Worm (Caenorhabditis elegans) whole organism, L3 larva: ENCODE data around the gene fbxa-208.
A peak's percentile ranks its signal among the peaks of the same experiment; 100 is the strongest.

ENCODE experiments used
- aly-2 ChIP-seq: fragments of 150-350 bp; optimal IDR thresholded peaks from 2 replicates; lab custom pipeline; 2014; ENCODE audit warnings: missing biosample characterization, missing genetic modification characterization
- ama-1 ChIP-seq: fragments of 150-350 bp; optimal IDR thresholded peaks from 2 replicates; lab custom pipeline; 2018
- ceh-28 ChIP-seq: fragments of 150-350 bp; optimal IDR thresholded peaks from 2 replicates; lab custom pipeline; 2014; ENCODE audit warnings: missing biosample characterization, missing genetic modification reagents, missing genetic modification characterization
- daf-12 ChIP-seq: fragments of 150-350 bp; optimal IDR thresholded peaks from 2 replicates; lab custom pipeline; 2014; ENCODE audit warnings: missing biosample characterization, missing genetic modification reagents, missing genetic modification characterization
- egl-27 ChIP-seq: sonication (generic microtip); optimal IDR thresholded peaks from 4 replicates; lab custom pipeline; 2017; ENCODE audit warnings: missing biosample characterization, missing genetic modification reagents, missing genetic modification characterization
- egl-5 ChIP-seq: fragments of 150-350 bp; optimal IDR thresholded peaks from 2 replicates; lab custom pipeline; 2017; ENCODE audit warnings: missing biosample characterization, missing genetic modification reagents, missing genetic modification characterization, inconsistent platforms
- elt-1 ChIP-seq: fragments of 150-350 bp; optimal IDR thresholded peaks from 2 replicates; lab custom pipeline; 2014; ENCODE audit warnings: missing biosample characterization, missing genetic modification characterization
- elt-2 ChIP-seq: sonication (generic microtip); optimal IDR thresholded peaks from 2 replicates; lab custom pipeline; 2016; ENCODE audit warnings: missing genetic modification reagents, mild to moderate bottlenecking, missing genetic modification characterization, missing compliant biosample characterization
- elt-3 ChIP-seq, 3 experiments: fragments of 150-350 bp in 1 of 3; sonication (generic microtip) in 2 of 3; optimal IDR thresholded peaks; 2 replicates in 2 of 3; 4 replicates in 1 of 3; lab custom pipeline; 2014 to 2017; ENCODE audit warnings: missing biosample characterization in 3 of 3, missing genetic modification characterization in 3 of 3
- eor-1 ChIP-seq, 2 experiments: fragments of 150-350 bp; optimal IDR thresholded peaks; 2 replicates each; lab custom pipeline; 2014 to 2018; ENCODE audit warnings: missing biosample characterization in 2 of 2, missing genetic modification characterization in 2 of 2
- fkh-2 ChIP-seq: fragments of 150-350 bp; optimal IDR thresholded peaks from 2 replicates; lab custom pipeline; 2014; ENCODE audit warnings: missing biosample characterization, missing genetic modification reagents, missing genetic modification characterization
- fos-1 ChIP-seq: fragments of 150-350 bp; optimal IDR thresholded peaks from 2 replicates; lab custom pipeline; 2014; ENCODE audit warnings: missing biosample characterization, missing genetic modification characterization
- hmg-11 ChIP-seq: sonication (generic microtip); optimal IDR thresholded peaks from 2 replicates; lab custom pipeline; 2016; ENCODE audit warnings: missing genetic modification characterization, missing compliant biosample characterization
- jun-1 ChIP-seq: fragments of 150-350 bp; optimal IDR thresholded peaks from 2 replicates; lab custom pipeline; 2014; ENCODE audit warnings: missing biosample characterization, missing genetic modification reagents, missing genetic modification characterization
- lin-15B ChIP-seq: fragments of 150-350 bp; optimal IDR thresholded peaks from 2 replicates; lab custom pipeline; 2014; ENCODE audit warnings: missing biosample characterization, missing genetic modification characterization
- lin-39 ChIP-seq: fragments of 150-350 bp; optimal IDR thresholded peaks from 2 replicates; lab custom pipeline; 2018; ENCODE audit warnings: missing biosample characterization, missing genetic modification reagents, missing genetic modification characterization
- lsy-12 ChIP-seq: sonication (generic microtip); optimal IDR thresholded peaks from 2 replicates; lab custom pipeline; 2016; ENCODE audit warnings: mild to moderate bottlenecking, missing genetic modification characterization, missing compliant biosample characterization
- mdl-1 ChIP-seq: fragments of 150-350 bp; optimal IDR thresholded peaks from 2 replicates; lab custom pipeline; 2014; ENCODE audit warnings: missing biosample characterization, missing genetic modification characterization
- mml-1 ChIP-seq: fragments of 150-350 bp; sonication (generic microtip); optimal IDR thresholded peaks from 3 replicates; lab custom pipeline; 2014; ENCODE audit warnings: missing biosample characterization, missing genetic modification characterization
- nfya-1 ChIP-seq: sonication (generic microtip); optimal IDR thresholded peaks from 2 replicates; lab custom pipeline; 2017; ENCODE audit warnings: missing genetic modification characterization, mild to moderate bottlenecking, missing compliant biosample characterization, antibody characterized with exemption, moderate library complexity; ENCODE audit not compliant: insufficient read depth
- nhr-23 ChIP-seq: fragments of 150-350 bp; optimal IDR thresholded peaks from 2 replicates; lab custom pipeline; 2014; ENCODE audit warnings: missing biosample characterization, missing genetic modification reagents, missing genetic modification characterization
- nhr-25 ChIP-seq: sonication (generic microtip); optimal IDR thresholded peaks from 2 replicates; lab custom pipeline; 2017; ENCODE audit warnings: missing biosample characterization, missing genetic modification characterization
- nhr-28 ChIP-seq: fragments of 150-350 bp; optimal IDR thresholded peaks from 2 replicates; lab custom pipeline; 2014; ENCODE audit warnings: missing biosample characterization, missing genetic modification characterization
- nhr-43 ChIP-seq: sonication (generic microtip); optimal IDR thresholded peaks from 2 replicates; lab custom pipeline; 2016; ENCODE audit warnings: mild to moderate bottlenecking, missing genetic modification characterization, missing compliant biosample characterization; ENCODE audit not compliant: poor library complexity, severe bottlenecking
- nhr-76 ChIP-seq: fragments of 150-350 bp; sonication (generic microtip); optimal IDR thresholded peaks from 5 replicates; lab custom pipeline; 2014; ENCODE audit warnings: missing biosample characterization, missing genetic modification characterization
- nhr-77 ChIP-seq: fragments of 150-350 bp; optimal IDR thresholded peaks from 2 replicates; lab custom pipeline; 2014; ENCODE audit warnings: missing biosample characterization, missing genetic modification characterization
- pha-4 ChIP-seq: fragments of 150-350 bp; optimal IDR thresholded peaks from 2 replicates; lab custom pipeline; 2014; ENCODE audit warnings: missing biosample characterization, missing genetic modification reagents, missing genetic modification characterization
- pqm-1 ChIP-seq: fragments of 150-350 bp; optimal IDR thresholded peaks from 2 replicates; lab custom pipeline; 2017; ENCODE audit warnings: missing biosample characterization, missing genetic modification characterization, inconsistent platforms
- tbx-2 ChIP-seq: sonication (generic microtip); optimal IDR thresholded peaks from 2 replicates; lab custom pipeline; 2016; ENCODE audit warnings: mild to moderate bottlenecking, missing genetic modification characterization, missing compliant biosample characterization
- zag-1 ChIP-seq: fragments of 150-350 bp; optimal IDR thresholded peaks from 2 replicates; lab custom pipeline; 2014; ENCODE audit warnings: missing biosample characterization, missing genetic modification characterization
- ztf-11 ChIP-seq: fragments of 150-350 bp; optimal IDR thresholded peaks from 2 replicates; lab custom pipeline; 2014; ENCODE audit warnings: missing biosample characterization, missing genetic modification characterization

Gene fbxa-208

DNA sequence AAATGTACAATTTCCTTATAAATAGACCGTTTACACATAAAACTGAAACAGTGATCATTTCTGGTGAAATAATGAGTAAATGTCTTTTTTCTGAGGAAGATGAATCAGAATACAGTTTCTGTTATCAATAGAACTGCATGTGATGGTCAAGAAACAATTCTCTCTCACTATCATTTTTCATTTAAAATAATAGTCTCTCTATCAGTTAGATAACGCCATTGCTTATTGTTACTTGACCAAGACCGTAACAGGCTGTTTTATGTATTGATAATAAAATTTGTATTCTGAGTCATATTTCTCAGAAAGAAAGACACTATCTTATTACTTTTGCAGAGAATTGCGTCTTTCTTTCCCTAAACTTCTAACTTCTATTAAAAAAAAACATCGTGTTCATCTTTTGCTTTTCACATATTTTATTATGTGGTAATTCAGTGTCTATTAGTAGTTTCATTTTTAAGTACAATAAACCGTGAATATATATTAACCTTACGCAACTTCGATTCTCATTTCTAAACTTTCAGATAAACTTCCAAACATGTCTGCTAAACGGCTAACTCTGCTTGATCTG lies 38.6 kb downstream of the fbxa-208 start, which contains the start of gene fbxa-35:
Gene fbxa-35 (plus strand): TSS at position 518 of the 568 bp plus-strand sequence.
- peak; percentile 63 for TF ChIP-seq elt-2 (tag; lab: Kevin White, UChicago)
- peak; percentile 86 for TF ChIP-seq pqm-1 (tag; lab: Kevin White, UChicago)
- TF ChIP-seq lsy-12 (tag; lab: Kevin White, UChicago): no peak

- TF ChIP-seq jun-1 (tag; lab: Kevin White, UChicago): no peak
Observed at ce11 chrIII:1297604-1298003, 41.0 kb downstream of the fbxa-208 start, which contains the start of gene fbxa-28. Gene fbxa-28, plus strand, starts transcription at chrIII:1297904.

DNA sequence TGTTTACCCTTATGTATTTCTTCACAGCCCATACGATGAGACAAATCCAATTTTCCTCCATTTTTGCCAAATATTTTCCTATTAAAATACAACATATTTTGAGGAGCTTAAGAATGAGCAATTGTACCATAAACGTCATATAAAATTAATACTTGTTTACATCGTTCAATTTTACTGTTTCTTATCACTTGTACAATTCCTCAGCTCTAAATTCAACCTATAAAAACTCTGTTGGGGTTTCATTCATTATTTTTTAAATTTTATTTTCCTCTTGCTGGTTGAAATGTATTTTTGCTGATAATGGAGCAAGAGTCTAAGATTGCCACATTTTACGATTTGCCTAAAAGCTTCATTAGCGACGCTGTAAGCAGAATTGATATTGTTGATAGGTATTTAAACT lies 46.8 kb downstream of the fbxa-208 start, which contains the start of gene fbxa-75:
Gene fbxa-75 (plus strand): TSS at position 301 of the 400 bp plus-strand sequence.
- TF ChIP-seq jun-1 (tag; lab: Kevin White, UChicago) (no peak), daf-12 (tag; lab: Kevin White, UChicago) (no peak), egl-27 (tag; lab: Kevin White, UChicago) (no peak), zag-1 (tag; lab: Kevin White, UChicago) (no peak), mml-1 (tag; lab: Kevin White, UChicago) (no peak), mdl-1 (tag; lab: Kevin White, UChicago) (no peak), nhr-25 (no peak), elt-2 (tag; lab: Kevin White, UChicago) (no peak), aly-2 (no peak), ama-1 (lab: Kevin White, UChicago) (no peak), elt-3 (tag; optimal IDR thresholded peaks at IDR 0.05; lab: Kevin White, UChicago) (no peak), lin-15B (no peak), eor-1 (tag; optimal IDR thresholded peaks at IDR 0.05; lab: Kevin White, UChicago) (no peak), nhr-28 (tag; lab: Kevin White, UChicago) (no peak), nhr-43 (tag; lab: Kevin White, UChicago) (no peak), nfya-1 (tag; lab: Kevin White, UChicago) (no peak), nhr-77 (tag; lab: Kevin White, UChicago) (no peak)

- TF ChIP-seq nfya-1 (tag; lab: Kevin White, UChicago): no peak
- TF ChIP-seq egl-27 (tag; lab: Kevin White, UChicago): no peak
- TF ChIP-seq fos-1: no peak
- no peak for TF ChIP-seq nhr-76
- no peak for TF ChIP-seq elt-1 (tag; lab: Kevin White, UChicago)
- no peak for TF ChIP-seq fkh-2 (tag; lab: Kevin White, UChicago)
- no peak for TF ChIP-seq hmg-11 (tag; lab: Kevin White, UChicago)
- no peak for TF ChIP-seq ztf-11 (tag; lab: Kevin White, UChicago)
- TF ChIP-seq tbx-2: no peak
- no peak for TF ChIP-seq zag-1 (tag; lab: Kevin White, UChicago)
- TF ChIP-seq jun-1 (tag; lab: Kevin White, UChicago): no peak
- TF ChIP-seq mdl-1 (tag; lab: Kevin White, UChicago): no peak
- no peak for TF ChIP-seq lin-39 (tag; lab: Kevin White, UChicago)
- TF ChIP-seq nhr-28 (tag; lab: Kevin White, UChicago): no peak
- no peak for TF ChIP-seq ceh-28
- no peak for TF ChIP-seq egl-5 (tag; lab: Kevin White, UChicago)
- TF ChIP-seq nhr-23: no peak
Observed at ce11 chrIII:1307333-1307732, 50.7 kb downstream of the fbxa-208 start.

DNA sequence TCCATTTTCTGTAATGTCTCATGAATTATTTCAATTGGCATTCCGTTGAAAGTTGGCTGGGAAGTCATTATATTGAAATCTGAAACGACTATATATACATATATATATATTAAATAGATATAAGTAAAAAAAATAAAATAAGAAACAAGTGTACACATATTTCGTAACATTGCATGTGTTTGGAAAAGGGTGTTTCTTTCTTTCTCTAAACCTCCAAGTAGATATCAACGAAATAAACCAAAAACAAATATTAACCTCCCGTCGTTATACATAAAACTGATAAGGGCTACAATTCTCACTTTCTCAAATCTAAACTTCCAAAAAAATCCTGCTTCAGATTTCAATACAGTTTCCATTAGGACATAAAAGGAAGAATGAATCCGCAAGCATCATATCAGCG lies 51.6 kb downstream of the fbxa-208 start, which contains the start of gene fbxa-79:
Gene fbxa-79 (minus strand): TSS at position 86 of the 400 bp plus-strand sequence.
- TF ChIP-seq pqm-1 (tag; lab: Kevin White, UChicago) (peak; percentile 67), elt-2 (tag; lab: Kevin White, UChicago) (peak; percentile 67), pha-4 (tag; lab: Kevin White, UChicago) (peak; percentile 77), fkh-2 (tag; lab: Kevin White, UChicago) (no peak)
- TF ChIP-seq, all 47 proteins: peak for 3
